Worm (Caenorhabditis elegans): ENCODE data around the gene aat-4.

ce11 chrIV:6266499-6266898 is 9.0 kb downstream of the aat-4 start, which contains the start of gene srv-29:
- no peak for TF ChIP-seq flt-1 (GFP tag; IDR thresholded peaks at IDR 0.05)
- TF ChIP-seq cog-1 (tag; optimal IDR thresholded peaks at IDR 0.05), result no peak
- TF ChIP-seq ztf-29 (GFP tag; IDR thresholded peaks at IDR 0.05), result no peak
- TF ChIP-seq T22C8.4 (GFP tag; IDR thresholded peaks at IDR 0.05), result no peak
